Fruit fly (Drosophila melanogaster) whole organism: ENCODE data around the gene CG9782.

ENCODE experiments used
- CG8478 ChIP-seq: fragments of >200 bp; optimal IDR thresholded peaks from 2 replicates; lab custom pipeline; 2018; ENCODE audit warnings: inconsistent platforms
- Dll ChIP-seq: fragments of >200 bp; optimal IDR thresholded peaks from 2 replicates; lab custom pipeline; 2017
- EcR ChIP-seq, 2 experiments: fragments of >200 bp; optimal IDR thresholded peaks; 2 replicates each; lab custom pipeline; 2017; ENCODE audit warnings: missing biosample characterization in 2 of 2, missing genetic modification characterization in 2 of 2, missing genetic modification reagents in 2 of 2
- pan ChIP-seq: fragments of >200 bp; optimal IDR thresholded peaks from 2 replicates; lab custom pipeline; 2017
- psq ChIP-seq: fragments of >200 bp; optimal IDR thresholded peaks from 2 replicates; lab custom pipeline; 2017
- usp ChIP-seq: fragments of >200 bp; optimal IDR thresholded peaks from 2 replicates; lab custom pipeline; 2017; ENCODE audit warnings: missing biosample characterization, missing genetic modification characterization, mixed read lengths

The CG9782 gene

DNA sequence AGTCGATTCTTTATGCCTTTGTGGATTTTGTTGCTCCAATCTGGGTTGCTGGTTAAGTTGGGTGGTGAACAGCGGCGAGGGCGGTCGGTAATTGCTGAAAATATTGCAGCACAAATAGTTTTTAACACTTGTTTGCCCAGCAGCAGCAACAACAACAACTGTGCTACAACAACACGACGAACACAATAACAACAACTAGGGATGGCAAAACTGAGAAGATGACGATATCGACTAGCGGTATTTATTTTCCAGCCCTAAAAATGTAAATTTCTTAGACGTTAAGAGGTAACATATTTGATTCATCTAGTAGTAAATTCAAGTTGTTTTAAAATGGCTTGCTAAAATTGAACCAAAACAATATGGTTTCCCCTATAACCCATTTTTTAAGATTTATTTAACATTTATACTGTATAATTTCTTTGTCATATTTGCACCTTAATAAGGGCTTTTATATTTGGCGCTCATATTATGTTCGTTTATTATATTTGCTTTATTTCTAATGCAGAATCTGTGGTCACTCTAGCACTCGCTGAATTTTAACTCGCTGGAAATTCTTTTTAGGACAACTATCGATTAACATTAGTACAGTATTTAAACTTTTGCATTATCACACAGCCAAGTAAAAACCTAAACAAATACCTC lies 22.9 kb downstream of the CG9782 start:
- TF ChIP-seq psq (lab: Kevin White, UChicago) (no peak), Dll (no peak), EcR (GFP tag; optimal IDR thresholded peaks at IDR 0.05; lab: Kevin White, UChicago) (no peak), pan (no peak), usp (GFP tag; lab: Kevin White, UChicago) (no peak), CG8478 (lab: Kevin White, UChicago) (no peak)

DNA sequence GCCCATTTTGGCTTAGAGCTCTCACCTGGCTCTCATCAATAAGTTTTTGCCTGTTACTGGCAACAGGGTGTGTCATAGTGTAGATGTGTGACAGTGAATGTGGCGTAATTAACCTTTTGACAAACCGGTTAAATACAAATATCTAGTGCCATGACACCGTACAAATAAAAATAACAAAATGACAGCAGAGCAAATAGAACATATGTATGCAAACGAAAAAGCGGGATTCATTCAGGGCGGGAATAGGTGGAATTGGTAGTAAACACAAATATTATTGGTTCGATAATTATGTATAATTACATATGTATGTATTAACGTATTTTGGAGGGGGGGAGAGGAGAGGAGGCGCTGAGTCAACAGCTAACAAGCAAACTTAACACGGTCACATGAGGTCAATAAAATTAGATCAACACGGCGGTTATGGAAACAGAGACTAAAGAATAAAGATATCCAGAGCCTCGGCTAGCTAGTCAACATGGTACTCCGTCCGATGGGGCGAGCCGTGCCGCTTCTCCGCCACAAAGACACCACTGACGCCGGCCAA lies 25.1 kb downstream of the CG9782 start:
- no peak for TF ChIP-seq CG8478 (lab: Kevin White, UChicago)
- no peak for TF ChIP-seq Dll
- no peak for TF ChIP-seq EcR (GFP tag; optimal IDR thresholded peaks at IDR 0.05; lab: Kevin White, UChicago)
- TF ChIP-seq pan, result no peak
- no peak for TF ChIP-seq psq (lab: Kevin White, UChicago)
- no peak for TF ChIP-seq usp (GFP tag; lab: Kevin White, UChicago)

DNA sequence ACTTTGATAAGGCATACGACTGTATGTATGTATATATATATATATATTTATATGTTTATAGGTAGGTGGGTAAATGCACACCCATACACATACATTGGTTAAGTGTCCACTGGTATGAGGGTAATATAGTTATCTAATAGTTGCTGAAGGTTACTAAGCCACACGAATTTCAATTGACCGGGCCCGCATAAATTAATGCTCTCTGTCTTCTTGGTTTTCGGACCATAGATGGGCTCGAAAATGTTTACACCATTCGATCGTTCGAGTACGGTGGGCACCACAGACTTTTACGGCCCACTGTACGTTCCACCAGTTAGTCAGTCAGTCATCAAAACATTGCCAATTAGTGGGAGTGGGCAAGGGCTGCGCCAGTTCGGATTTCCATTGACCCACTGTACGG lies 26.0 kb downstream of the CG9782 start:
- TF ChIP-seq pan, result no peak
- no peak for TF ChIP-seq EcR (GFP tag; optimal IDR thresholded peaks at IDR 0.05; lab: Kevin White, UChicago)
- TF ChIP-seq usp (GFP tag; lab: Kevin White, UChicago), result no peak
- no peak for TF ChIP-seq psq (lab: Kevin White, UChicago)
- TF ChIP-seq Dll, result no peak
- no peak for TF ChIP-seq CG8478 (lab: Kevin White, UChicago)

DNA sequence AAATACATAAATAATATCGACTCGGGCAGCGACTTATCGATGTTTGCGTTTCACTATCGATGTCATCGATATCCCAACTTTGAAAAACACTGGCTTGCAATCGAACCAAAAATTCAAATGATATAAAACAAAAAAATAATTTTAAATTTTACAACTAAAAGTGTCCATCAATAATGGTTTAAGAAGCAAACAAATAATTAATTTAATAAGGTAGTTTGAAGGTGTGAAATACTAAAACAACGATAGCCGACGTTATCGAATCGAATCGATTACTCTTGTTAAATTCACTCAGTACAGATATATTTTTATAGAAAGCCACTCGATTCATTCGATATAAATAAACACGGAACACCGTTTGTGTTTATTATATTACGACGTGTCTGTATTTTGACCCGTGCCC lies 28.0 kb downstream of the CG9782 start, which contains the start of the genes SMC3 and Ubc7:
SMC3 (minus strand) TSS at position 22 of the 400 bp plus-strand sequence.
Ubc7 (plus strand) TSS at position 260 of the 400 bp plus-strand sequence.
- no peak for TF ChIP-seq pan
- TF ChIP-seq psq (lab: Kevin White, UChicago), result no peak
- TF ChIP-seq Dll, result no peak
- no peak for TF ChIP-seq EcR (GFP tag; optimal IDR thresholded peaks at IDR 0.05; lab: Kevin White, UChicago)
- no peak for TF ChIP-seq usp (GFP tag; lab: Kevin White, UChicago)
- no peak for TF ChIP-seq CG8478 (lab: Kevin White, UChicago)

DNA sequence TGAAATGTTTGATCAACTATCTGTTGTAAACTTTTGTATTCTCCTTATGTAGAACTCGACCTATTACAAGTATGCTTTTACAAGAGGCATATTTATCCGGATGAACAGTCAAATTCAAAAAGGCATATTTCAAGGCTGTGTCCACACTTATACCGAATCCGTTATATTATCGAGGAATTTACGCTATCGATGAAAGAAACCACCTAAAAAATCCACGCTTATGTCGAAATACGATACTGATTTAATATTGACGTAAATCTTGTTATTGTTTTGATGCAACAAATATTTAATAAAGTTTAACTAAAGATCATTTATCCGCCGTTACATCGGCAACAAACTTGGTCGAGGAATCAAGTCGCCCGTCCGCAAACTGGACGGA lies 33.7 kb downstream of the CG9782 start, which contains the start of gene CG13014:
CG13014 (plus strand) TSS at position 206 of the 379 bp plus-strand sequence.
- TF ChIP-seq psq (lab: Kevin White, UChicago) (no peak), usp (GFP tag; lab: Kevin White, UChicago) (no peak)

DNA sequence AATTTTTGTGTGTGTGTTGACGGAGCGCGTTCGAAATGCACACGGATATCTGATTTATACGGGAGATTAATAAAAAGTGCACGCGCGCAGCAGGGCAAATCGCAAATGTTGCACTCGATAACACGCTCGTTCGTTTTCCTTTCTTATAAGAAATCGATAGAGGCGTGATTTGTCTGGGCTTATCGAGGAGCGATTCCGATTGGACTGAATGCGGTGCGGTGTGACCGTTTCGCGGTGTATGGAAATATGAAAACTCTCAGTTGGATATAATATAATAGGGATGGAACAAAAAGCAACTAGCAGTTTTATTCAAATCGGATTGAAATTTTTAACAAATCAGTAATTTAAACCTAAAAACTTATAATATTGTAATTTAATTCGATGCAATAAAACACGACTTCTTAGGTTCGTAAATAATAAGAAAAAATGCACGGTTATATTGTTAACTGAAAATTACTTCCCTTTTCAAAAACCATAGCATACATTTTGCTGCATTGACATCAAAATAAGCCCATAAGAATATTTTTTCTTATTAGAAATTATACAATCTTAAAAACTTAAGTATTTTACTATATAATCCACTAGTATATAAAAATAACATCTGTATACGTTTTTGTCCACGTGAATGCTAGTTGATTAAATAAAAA lies 34.2 kb downstream of the CG9782 start, which contains the start of gene CanA-14F:
CanA-14F (minus strand) TSS at position 152 of the 647 bp plus-strand sequence.
- TF ChIP-seq Dll (no peak), EcR (GFP tag; optimal IDR thresholded peaks at IDR 0.05; lab: Kevin White, UChicago) (no peak), usp (GFP tag; lab: Kevin White, UChicago) (no peak), psq (lab: Kevin White, UChicago) (no peak), CG8478 (lab: Kevin White, UChicago) (no peak), pan (no peak)

DNA sequence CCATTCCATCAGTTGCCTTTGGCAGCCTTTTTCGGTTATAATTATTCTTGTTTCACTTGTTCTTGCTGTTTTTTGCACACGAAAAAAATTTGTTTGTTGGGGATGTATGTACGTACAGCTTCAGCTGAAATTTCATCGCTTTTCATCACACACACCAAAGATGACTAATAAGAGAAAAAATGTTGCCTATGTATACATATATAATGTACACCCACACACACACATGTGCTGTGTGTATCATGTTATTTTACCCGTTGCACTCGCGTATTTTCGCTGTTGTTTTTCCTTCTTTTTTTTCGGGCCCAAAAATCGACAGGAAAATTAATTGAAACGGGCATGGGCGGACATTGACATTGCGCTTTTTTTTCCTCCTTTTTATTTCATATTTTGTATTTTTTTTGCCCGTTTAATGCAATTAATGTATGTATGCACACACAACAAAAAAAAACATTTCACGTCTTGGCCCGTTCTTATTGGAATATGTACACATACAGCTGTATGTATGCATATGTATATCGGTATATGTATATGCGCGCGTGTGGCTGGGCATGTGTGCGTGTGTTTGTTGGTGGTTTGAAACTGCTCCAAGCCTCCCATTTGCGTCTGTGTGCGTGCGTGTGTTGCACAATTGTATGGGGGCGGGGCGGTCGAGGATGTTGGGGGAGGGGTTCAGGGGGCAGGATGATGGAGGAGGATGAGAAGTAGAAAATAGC lies 35.1 kb downstream of the CG9782 start:
- TF ChIP-seq pan, result peak; percentile 28
- no peak for TF ChIP-seq EcR (GFP tag; optimal IDR thresholded peaks at IDR 0.05; lab: Kevin White, UChicago)
- TF ChIP-seq psq (lab: Kevin White, UChicago), result no peak
- TF ChIP-seq usp (GFP tag; lab: Kevin White, UChicago), result no peak
- peak; percentile 65 for TF ChIP-seq CG8478 (lab: Kevin White, UChicago)
- TF ChIP-seq Dll, result no peak

DNA sequence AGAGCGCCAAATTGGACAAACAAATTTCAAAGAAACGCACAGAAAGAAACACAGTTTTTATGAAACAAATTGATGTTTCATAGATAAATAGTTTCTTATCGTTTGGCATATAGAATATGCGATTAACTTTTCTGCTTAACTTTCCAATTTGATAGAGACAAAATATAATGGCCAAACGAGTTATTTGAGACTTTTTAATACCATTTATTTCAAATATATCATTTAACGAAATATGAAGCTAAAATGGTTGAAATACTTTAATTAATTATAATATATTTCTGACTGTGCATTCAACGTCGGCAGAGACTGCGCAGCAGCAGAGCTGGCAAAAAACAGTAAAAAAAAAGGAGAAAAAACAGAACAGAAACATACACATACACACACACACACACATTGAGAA lies 35.8 kb downstream of the CG9782 start:
- TF ChIP-seq Dll, result no peak
- no peak for TF ChIP-seq usp (GFP tag; lab: Kevin White, UChicago)
- TF ChIP-seq CG8478 (lab: Kevin White, UChicago), result no peak
- TF ChIP-seq pan, result no peak
- TF ChIP-seq EcR (GFP tag; optimal IDR thresholded peaks at IDR 0.05; lab: Kevin White, UChicago), result no peak
- TF ChIP-seq psq (lab: Kevin White, UChicago), result no peak

DNA sequence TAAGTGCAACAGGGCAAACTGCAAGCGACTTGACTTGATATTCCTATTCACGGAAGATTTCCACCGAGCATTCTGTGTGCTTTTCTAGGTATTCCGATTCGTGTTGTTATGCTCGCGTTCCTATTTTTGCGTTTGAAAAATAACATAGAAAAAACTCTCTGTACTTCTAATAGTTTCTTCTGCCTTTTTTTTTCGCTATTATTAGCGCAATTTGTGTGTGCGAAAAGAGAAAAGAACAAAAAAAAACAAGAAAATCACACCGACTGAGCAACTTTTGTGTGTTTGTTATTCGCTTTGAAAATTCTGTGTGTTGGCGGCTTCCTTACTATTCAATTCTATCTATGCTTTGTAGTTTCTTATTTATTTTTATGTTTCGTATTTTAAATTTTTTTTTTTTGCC lies 37.7 kb downstream of the CG9782 start:
- TF ChIP-seq EcR (GFP tag; optimal IDR thresholded peaks at IDR 0.05; lab: Kevin White, UChicago), result no peak
- no peak for TF ChIP-seq CG8478 (lab: Kevin White, UChicago)
- no peak for TF ChIP-seq usp (GFP tag; lab: Kevin White, UChicago)
- no peak for TF ChIP-seq psq (lab: Kevin White, UChicago)
- no peak for TF ChIP-seq Dll
- no peak for TF ChIP-seq pan

DNA sequence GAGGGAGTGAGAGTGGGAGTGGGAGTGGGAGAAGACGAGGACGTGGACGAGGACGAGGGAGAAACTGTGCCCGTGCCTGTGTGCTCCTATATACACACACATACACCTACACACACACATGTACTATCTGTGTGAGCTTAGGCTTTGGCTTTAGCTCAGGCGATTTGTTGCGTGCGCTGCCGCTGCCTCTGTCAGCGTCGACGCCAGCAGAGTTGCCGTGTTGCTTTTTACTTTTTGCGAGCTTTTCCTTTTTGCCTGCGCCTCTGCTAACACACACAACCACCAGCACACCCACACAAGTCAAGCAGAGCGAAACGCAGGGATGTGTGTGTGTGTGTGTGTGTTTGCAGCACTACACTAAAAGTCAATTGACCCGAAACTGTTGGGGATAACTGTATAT lies 39.2 kb downstream of the CG9782 start:
- TF ChIP-seq pan (no peak), Dll (no peak), CG8478 (lab: Kevin White, UChicago) (no peak), EcR (GFP tag; optimal IDR thresholded peaks at IDR 0.05; lab: Kevin White, UChicago) (no peak), psq (lab: Kevin White, UChicago) (no peak), usp (GFP tag; lab: Kevin White, UChicago) (no peak)

DNA sequence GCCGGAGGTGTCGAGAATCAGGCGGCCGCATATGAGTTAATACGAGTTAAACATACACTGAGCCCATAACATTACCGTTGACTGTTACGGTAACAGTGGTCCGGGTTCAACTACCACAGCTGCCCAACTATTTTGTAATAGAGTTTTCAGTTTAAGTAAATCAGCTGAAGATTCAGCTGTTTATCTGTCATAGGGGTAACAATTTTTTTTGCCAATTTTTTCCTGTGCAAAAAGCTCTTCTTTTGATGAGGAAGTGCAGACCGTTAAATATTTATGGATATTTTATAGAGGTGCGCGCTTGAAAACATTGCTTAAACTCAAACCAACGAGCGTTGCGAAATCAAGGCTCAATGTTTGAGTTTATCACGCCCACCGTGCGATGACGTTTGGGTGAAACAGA lies 39.7 kb downstream of the CG9782 start:
- TF ChIP-seq Dll, result no peak
- no peak for TF ChIP-seq psq (lab: Kevin White, UChicago)
- TF ChIP-seq usp (GFP tag; lab: Kevin White, UChicago), result no peak
- TF ChIP-seq pan, result no peak
- no peak for TF ChIP-seq CG8478 (lab: Kevin White, UChicago)
- no peak for TF ChIP-seq EcR (GFP tag; optimal IDR thresholded peaks at IDR 0.05; lab: Kevin White, UChicago)
